Fruit fly (Drosophila melanogaster): ENCODE measurements around the gene Or85a.

dm6 chr3R:8272573-8273165, 48.9 kb upstream of the Or85a start:
- TF ChIP-seq Dif (GFP tag; optimal IDR thresholded peaks at IDR 0.05; ENCODE audit: partially characterized antibody): no peak
- TF ChIP-seq usp (GFP tag; optimal IDR thresholded peaks at IDR 0.05): no peak
- TF ChIP-seq jim (GFP tag; optimal IDR thresholded peaks at IDR 0.05): no peak
- TF ChIP-seq Myc (optimal IDR thresholded peaks at IDR 0.05): no peak
- no peak for TF ChIP-seq Hr83 (GFP tag; optimal IDR thresholded peaks at IDR 0.05; ENCODE audit: poor library complexity, severe bottlenecking)
- no peak for TF ChIP-seq Vsx2 (GFP tag; optimal IDR thresholded peaks at IDR 0.05; ENCODE audit: partially characterized antibody)
- no peak for TF ChIP-seq Abd-B (GFP tag; optimal IDR thresholded peaks at IDR 0.05)
